Fruit fly (Drosophila melanogaster) whole organism, pupa: ENCODE data around the gene CG18281.

Source experiments
- CG10348 ChIP-seq: fragments of 200-800 bp; sonication (Bioruptor generic); IDR thresholded peaks from 2 replicates; pipeline ENCODE4 v1.3.6; 2022; ENCODE audit warnings: missing biosample characterization, missing genetic modification characterization
- CG12605 ChIP-seq: fragments of 200-800 bp; sonication (Bioruptor generic); IDR thresholded peaks from 2 replicates; pipeline ENCODE4 v1.3.6; 2022; ENCODE audit warnings: missing biosample characterization, missing genetic modification characterization
- CG13204 ChIP-seq: fragments of 200-800 bp; sonication (Bioruptor generic); optimal IDR thresholded peaks from 2 replicates; lab custom pipeline; 2018; ENCODE audit warnings: missing biosample characterization, mild to moderate bottlenecking, missing genetic modification characterization, moderate library complexity
- CG14655 ChIP-seq: fragments of 200-800 bp; sonication (Bioruptor generic); optimal IDR thresholded peaks from 3 replicates; lab custom pipeline; 2017; ENCODE audit warnings: mild to moderate bottlenecking, missing biosample characterization, missing genetic modification reagents, missing genetic modification characterization
- CG15710 ChIP-seq: fragments of 200-800 bp; sonication (Bioruptor generic); optimal IDR thresholded peaks from 2 replicates; lab custom pipeline; 2018; ENCODE audit warnings: missing biosample characterization, mild to moderate bottlenecking, missing genetic modification characterization, moderate library complexity
- CG32121 ChIP-seq: fragments of 200-800 bp; sonication (Bioruptor generic); IDR thresholded peaks from 2 replicates; pipeline ENCODE4 v1.3.6; 2022; ENCODE audit warnings: missing biosample characterization, missing genetic modification characterization
- CG4496 ChIP-seq: fragments of 200-800 bp; sonication (Bioruptor generic); IDR thresholded peaks from 3 replicates; pipeline ENCODE4 v1.3.6; 2022; ENCODE audit warnings: missing biosample characterization, missing genetic modification characterization
- CG8301 ChIP-seq: fragments of 200-800 bp; sonication (Bioruptor generic); optimal IDR thresholded peaks from 2 replicates; lab custom pipeline; 2018; ENCODE audit warnings: missing biosample characterization, mild to moderate bottlenecking, missing genetic modification characterization
- D1 ChIP-seq: fragments of 200-800 bp; sonication (Bioruptor generic); optimal IDR thresholded peaks from 2 replicates; lab custom pipeline; 2018; ENCODE audit warnings: missing biosample characterization, mild to moderate bottlenecking, missing genetic modification characterization, moderate library complexity
- EcR ChIP-seq: fragments of 200-800 bp; sonication (Bioruptor generic); optimal IDR thresholded peaks from 3 replicates; lab custom pipeline; 2019; ENCODE audit warnings: missing biosample characterization, missing genetic modification characterization, mild to moderate bottlenecking, moderate library complexity, missing genetic modification reagents
- Ets98B ChIP-seq: fragments of 200-800 bp; sonication (Bioruptor generic); IDR thresholded peaks from 2 replicates; pipeline ENCODE4 v1.3.6; 2022; ENCODE audit warnings: missing biosample characterization, missing genetic modification characterization
- fd96Ca ChIP-seq: fragments of 200-800 bp; sonication (Bioruptor generic); IDR thresholded peaks from 3 replicates; pipeline ENCODE4 v1.3.6; 2022; ENCODE audit warnings: missing biosample characterization, missing genetic modification characterization

DNA sequence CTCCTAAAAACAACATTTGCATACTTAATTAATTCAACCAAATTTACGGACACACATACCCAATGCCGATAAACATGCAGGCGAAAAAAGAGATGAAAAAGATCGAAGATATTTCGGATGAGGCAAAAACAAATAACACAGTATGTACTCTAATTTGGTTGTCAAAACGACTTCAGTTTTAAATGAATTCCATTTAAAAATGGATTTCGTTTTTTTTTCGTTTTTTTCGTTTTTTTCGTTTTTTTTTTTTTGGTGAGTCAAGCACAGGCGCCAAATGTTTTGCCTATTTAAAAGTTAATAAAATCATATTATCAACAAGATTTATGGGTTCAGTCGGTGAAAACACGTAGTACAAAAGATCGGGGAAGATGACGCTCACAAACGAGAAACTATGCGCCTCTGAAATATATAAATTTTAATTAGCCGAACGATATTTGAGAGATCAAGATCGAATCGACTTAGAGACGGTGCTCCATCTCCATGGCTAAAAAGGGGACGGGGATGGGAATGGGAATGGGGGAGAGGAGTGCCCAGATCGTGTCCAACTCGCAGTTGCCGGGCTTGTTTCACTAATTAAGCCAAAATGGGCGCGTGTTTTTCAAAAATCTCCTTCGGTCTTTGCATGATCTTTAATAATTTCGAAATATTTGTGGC lies 48.7 kb downstream of the CG18281 start:
- TF ChIP-seq CG13204 (GFP tag; lab: Kevin White, UChicago) (no peak), D1 (no peak), CG12605 (GFP tag; lab: Robert Waterston, UW) (no peak), CG4496 (GFP tag; lab: Robert Waterston, UW) (no peak), Ets98B (GFP tag; lab: Robert Waterston, UW) (no peak), CG32121 (GFP tag; lab: Robert Waterston, UW) (no peak), CG15710 (tag; lab: Kevin White, UChicago) (no peak), fd96Ca (GFP tag; lab: Robert Waterston, UW) (no peak), CG10348 (GFP tag; lab: Robert Waterston, UW) (no peak), CG8301 (tag; lab: Kevin White, UChicago) (no peak), EcR (GFP tag; lab: Kevin White, UChicago) (no peak), CG14655 (GFP tag; lab: Kevin White, UChicago) (no peak)
